Worm (Caenorhabditis elegans): ENCODE data around the gene perm-4.

The perm-4 gene

DNA sequence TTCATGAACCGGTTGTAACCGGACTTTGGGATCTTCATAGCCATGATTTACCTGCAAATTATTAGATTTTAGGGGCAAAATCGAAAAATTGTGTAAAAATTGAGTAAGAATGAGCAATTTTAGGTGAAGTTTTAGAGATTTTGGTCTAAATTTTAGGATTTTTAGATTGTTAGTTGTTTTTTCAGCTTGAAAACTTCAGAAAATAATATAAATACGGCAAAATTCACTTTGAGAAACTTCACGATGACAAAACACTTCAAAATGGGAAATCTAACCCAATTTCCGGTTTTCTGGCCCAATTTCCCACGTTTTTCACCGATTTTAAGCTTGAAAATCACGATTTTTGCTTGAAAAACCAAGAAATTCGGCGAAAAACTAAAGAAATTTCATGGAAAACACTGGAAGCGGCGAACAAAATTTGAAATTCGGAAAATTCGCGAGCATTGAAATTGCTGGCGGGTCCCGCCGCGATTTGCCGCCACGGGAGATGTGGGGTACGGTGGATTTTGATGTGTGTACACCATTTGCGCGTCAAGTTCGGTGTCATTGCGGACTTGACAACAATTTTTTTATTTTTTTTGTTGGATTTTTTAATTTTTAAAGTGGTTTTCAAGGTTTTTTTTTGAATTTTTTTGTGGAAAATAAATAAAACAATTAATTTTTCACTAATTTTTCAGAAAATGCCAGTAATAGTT, 30.9 kb downstream of the perm-4 start, which contains the start of the genes cct-8 and Y55F3AR.2:
cct-8 (minus strand) TSS at position 51 of the 695 bp plus-strand sequence.
Y55F3AR.2 (plus strand) TSS at position 672 of the 695 bp plus-strand sequence.
- TF ChIP-seq aly-2 (tag; optimal IDR thresholded peaks at IDR 0.05), result peak; percentile 97
- TF ChIP-seq nhr-47 (tag; optimal IDR thresholded peaks at IDR 0.05), result peak; percentile 99
- TF ChIP-seq unc-62 (GFP tag; optimal IDR thresholded peaks at IDR 0.05), result peak; percentile 20
- peak; percentile 87 for TF ChIP-seq unc-98 (GFP tag; IDR thresholded peaks at IDR 0.05)
- TF ChIP-seq hpl-2 (GFP tag; optimal IDR thresholded peaks at IDR 0.05), result peak; percentile 92
- no peak for TF ChIP-seq ces-1 (GFP tag; optimal IDR thresholded peaks at IDR 0.05)
- TF ChIP-seq nhr-19 (GFP tag; conservative IDR thresholded peaks at IDR 0.05), result peak; percentile 99
- TF ChIP-seq nhr-71 (tag; optimal IDR thresholded peaks at IDR 0.05), result peak; percentile 98
- TF ChIP-seq snu-23 (GFP tag; optimal IDR thresholded peaks at IDR 0.05), result peak; percentile 99
- TF ChIP-seq lin-14 (GFP tag; optimal IDR thresholded peaks at IDR 0.05), result peak; percentile 97
- peak; percentile 36 for TF ChIP-seq Y116A8C.19 (tag; optimal IDR thresholded peaks at IDR 0.05; ENCODE audit: borderline replicate concordance)
- peak; percentile 90 for TF ChIP-seq snpc-4 (tag; optimal IDR thresholded peaks at IDR 0.05)
- TF ChIP-seq skn-1 (tag; optimal IDR thresholded peaks at IDR 0.05), result peak; percentile 93
- peak; percentile 60 for TF ChIP-seq aha-1 (tag; optimal IDR thresholded peaks at IDR 0.05)
- TF ChIP-seq mef-2 (tag; optimal IDR thresholded peaks at IDR 0.05), result peak; percentile 91
- no peak for TF ChIP-seq hlh-17 (GFP tag; optimal IDR thresholded peaks at IDR 0.05; ENCODE audit: borderline replicate concordance)
- peak; percentile 78 for TF ChIP-seq nhr-237 (tag; optimal IDR thresholded peaks at IDR 0.05)
- peak; percentile 23 for TF ChIP-seq nhr-28 (tag; optimal IDR thresholded peaks at IDR 0.05)
- TF ChIP-seq fos-1 (tag; optimal IDR thresholded peaks at IDR 0.05), result peak; percentile 93
- peak; percentile 100 for TF ChIP-seq C04F5.9 (tag; optimal IDR thresholded peaks at IDR 0.05)
- no peak for TF ChIP-seq ets-5 (GFP tag; IDR thresholded peaks at IDR 0.05)
- TF ChIP-seq egl-13 (tag; optimal IDR thresholded peaks at IDR 0.05), result peak; percentile 96
- peak; percentile 98 for TF ChIP-seq mab-9 (GFP tag; IDR thresholded peaks at IDR 0.05)
- peak; percentile 96 to 97 for TF ChIP-seq efl-1 (optimal IDR thresholded peaks at IDR 0.05)
- TF ChIP-seq efl-1 (GFP tag; optimal IDR thresholded peaks at IDR 0.05 in 1 of 2), result peak; percentile 88 to 99
- peak; percentile 98 for TF ChIP-seq unc-86 (tag; optimal IDR thresholded peaks at IDR 0.05)
- peak; percentile 97 for TF ChIP-seq irx-1 (tag; optimal IDR thresholded peaks at IDR 0.05)
- peak; percentile 99 for TF ChIP-seq sup-37 (GFP tag; optimal IDR thresholded peaks at IDR 0.05)
- peak; percentile 95 for TF ChIP-seq vab-15 (tag; optimal IDR thresholded peaks at IDR 0.05)
- peak; percentile 97 for TF ChIP-seq xbp-1 (tag; optimal IDR thresholded peaks at IDR 0.05)
- no peak for TF ChIP-seq nhr-76 (tag; optimal IDR thresholded peaks at IDR 0.05)
- peak; percentile 97 for TF ChIP-seq mep-1 (tag; optimal IDR thresholded peaks at IDR 0.05)
- peak; percentile 94 for TF ChIP-seq ztf-4 (tag; optimal IDR thresholded peaks at IDR 0.05)
- peak; percentile 90 to 92 (median 90) for TF ChIP-seq dpl-1 (GFP tag; optimal IDR thresholded peaks at IDR 0.05)
- peak; percentile 98 for TF ChIP-seq tbx-2 (tag; optimal IDR thresholded peaks at IDR 0.05)
- no peak for TF ChIP-seq tlp-1 (tag; optimal IDR thresholded peaks at IDR 0.05)
- TF ChIP-seq hlh-4 (tag; optimal IDR thresholded peaks at IDR 0.05), result no peak
- peak in 1 of 2 experiments; percentile 22 for TF ChIP-seq egl-27 (tag; optimal IDR thresholded peaks at IDR 0.05)
- TF ChIP-seq nhr-20 (tag; optimal IDR thresholded peaks at IDR 0.05), result peak; percentile 97
- TF ChIP-seq jun-1 (tag; optimal IDR thresholded peaks at IDR 0.05), result peak; percentile 98
- peak; percentile 96 for TF ChIP-seq C16A3.4 (tag; optimal IDR thresholded peaks at IDR 0.05)
- peak; percentile 97 for TF ChIP-seq C34B4.2 (tag; optimal IDR thresholded peaks at IDR 0.05)
- TF ChIP-seq ceh-90 (tag; optimal IDR thresholded peaks at IDR 0.05), result peak; percentile 68
- TF ChIP-seq mdl-1 (tag; optimal IDR thresholded peaks at IDR 0.05), result peak in 1 of 2 experiments; percentile 87
- TF ChIP-seq nhr-11 (tag; optimal IDR thresholded peaks at IDR 0.05), result peak; percentile 92
- peak; percentile 81 for TF ChIP-seq ama-1 (optimal IDR thresholded peaks at IDR 0.05)
- no peak for TF ChIP-seq lir-3 (tag; optimal IDR thresholded peaks at IDR 0.05; ENCODE audit: poor library complexity)
- peak; percentile 97 for TF ChIP-seq rnt-1 (tag; optimal IDR thresholded peaks at IDR 0.05)
- TF ChIP-seq elt-2 (tag; optimal IDR thresholded peaks at IDR 0.05), result peak; percentile 93
- peak; percentile 91 for TF ChIP-seq nhr-77 (tag; optimal IDR thresholded peaks at IDR 0.05)
- TF ChIP-seq zag-1 (tag; optimal IDR thresholded peaks at IDR 0.05), result peak; percentile 62
- TF ChIP-seq nhr-90 (tag; optimal IDR thresholded peaks at IDR 0.05; ENCODE audit: poor library complexity), result peak; percentile 97
